Fruit fly (Drosophila melanogaster) whole organism, wandering third instar larva: Measurements from ENCODE around the gene aqz.

Source experiments
- Abd-B ChIP-seq: fragments of >200 bp; optimal IDR thresholded peaks from 2 replicates; lab custom pipeline; 2017; ENCODE audit warnings: missing biosample characterization, missing genetic modification characterization
- CG9705 ChIP-seq: fragments of 200-800 bp; sonication (Bioruptor generic); optimal IDR thresholded peaks from 2 replicates; lab custom pipeline; 2018; ENCODE audit warnings: missing biosample characterization, mild to moderate bottlenecking, missing genetic modification characterization
- CrebA ChIP-seq: fragments of 200-800 bp; sonication (Bioruptor generic); optimal IDR thresholded peaks from 2 replicates; lab custom pipeline; 2016; ENCODE audit warnings: missing biosample characterization, mild to moderate bottlenecking, missing genetic modification characterization, borderline replicate concordance
- Hr78 ChIP-seq: fragments of >200 bp; optimal IDR thresholded peaks from 2 replicates; lab custom pipeline; 2017; ENCODE audit warnings: missing biosample characterization, missing genetic modification characterization
- Myc ChIP-seq: fragments of >200 bp; optimal IDR thresholded peaks from 2 replicates; lab custom pipeline; 2017
- brk ChIP-seq: fragments of 200-800 bp; sonication (Bioruptor generic); optimal IDR thresholded peaks from 2 replicates; lab custom pipeline; 2016; ENCODE audit warnings: missing biosample characterization, mild to moderate bottlenecking, missing genetic modification characterization
- ey ChIP-seq: fragments of 200-800 bp; sonication (Bioruptor generic); optimal IDR thresholded peaks from 2 replicates; lab custom pipeline; 2016; ENCODE audit warnings: missing biosample characterization, missing genetic modification characterization
- foxo ChIP-seq, 2 experiments: fragments of 200-800 bp; sonication (Bioruptor generic); optimal IDR thresholded peaks; 2 replicates in 1 of 2; 3 replicates in 1 of 2; lab custom pipeline; 2016 to 2017; ENCODE audit warnings: missing biosample characterization in 2 of 2, missing genetic modification characterization in 2 of 2
- lola ChIP-seq: fragments of >200 bp; optimal IDR thresholded peaks from 2 replicates; lab custom pipeline; 2017; ENCODE audit warnings: missing biosample characterization, missing genetic modification characterization
- pan ChIP-seq: fragments of >200 bp; optimal IDR thresholded peaks from 2 replicates; lab custom pipeline; 2017
- usp ChIP-seq: fragments of >200 bp; optimal IDR thresholded peaks from 2 replicates; lab custom pipeline; 2017; ENCODE audit warnings: missing biosample characterization, missing genetic modification characterization

dm6 chr3R:8820428-8820912, at the start of gene aqz:
- TF ChIP-seq ey (GFP tag; lab: Kevin White, UChicago) (peak; percentile 33), brk (peak; percentile 8), pan (no peak), lola (GFP tag; lab: Kevin White, UChicago) (no peak), usp (no peak), CrebA (GFP tag; lab: Kevin White, UChicago) (no peak), Myc (peak; percentile 57), CG9705 (GFP tag; lab: Kevin White, UChicago) (peak; percentile 48), Abd-B (no peak), foxo (GFP tag; optimal IDR thresholded peaks at IDR 0.05; lab: Kevin White, UChicago) (peak in 1 of 2 experiments; percentile 51), Hr78 (GFP tag; lab: Kevin White, UChicago) (no peak)
